Worm (Caenorhabditis elegans): ENCODE measurements around the gene cpt-2.

DNA sequence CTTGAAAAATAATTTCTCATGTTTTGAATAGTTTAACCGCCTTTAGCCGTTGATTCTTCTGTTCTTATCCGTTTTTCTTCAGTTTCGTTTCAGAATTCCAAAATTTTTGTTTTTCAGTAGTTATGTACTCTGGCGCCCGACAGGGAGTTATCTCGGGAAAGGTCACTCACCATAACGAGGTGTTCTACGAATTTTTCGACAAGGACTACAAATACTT lies 36.3 kb upstream of the cpt-2 start, which contains the start of gene F01G4.4:
- TF ChIP-seq ztf-23 (GFP tag; IDR thresholded peaks at IDR 0.05) (no peak), flt-1 (GFP tag; IDR thresholded peaks at IDR 0.05) (no peak), cog-1 (tag; optimal IDR thresholded peaks at IDR 0.05) (no peak), ref-1 (GFP tag; conservative IDR thresholded peaks at IDR 0.05) (no peak), med-1 (GFP tag; optimal IDR thresholded peaks at IDR 0.05; ENCODE audit: insufficient read depth) (no peak), tab-1 (GFP tag; IDR thresholded peaks at IDR 0.05) (no peak), ztf-29 (GFP tag; IDR thresholded peaks at IDR 0.05) (no peak), klf-2 (GFP tag; conservative IDR thresholded peaks at IDR 0.05) (no peak), T22C8.4 (GFP tag; IDR thresholded peaks at IDR 0.05) (no peak)
